Worm (Caenorhabditis elegans) whole organism, dauer: ENCODE results near the gene msp-77.
"Not testable (repeated sequence)": the region's sequence is repeated elsewhere in the genome, so short reads cannot be mapped to it uniquely, and the experiment has no call there.

Experiments used
- unc-62 ChIP-seq: sonication (generic microtip); optimal IDR thresholded peaks from 2 replicates; lab custom pipeline; 2017; ENCODE audit warnings: missing biosample characterization, missing genetic modification reagents, missing genetic modification characterization

The msp-77 gene

ce11 chrIV:9894331-9894730, at the start of gene msp-77:
Gene msp-77, plus strand, starts transcription at chrIV:9894631.
- not testable (repeated sequence) for TF ChIP-seq unc-62 (GFP tag; lab: Kevin White, UChicago)

- no peak for TF ChIP-seq unc-62 (GFP tag; lab: Kevin White, UChicago)
Observed at ce11 chrIV:9846574-9846973, 47.9 kb upstream of the msp-77 start, which contains the start of gene K07F5.6. Gene K07F5.6, minus strand, starts transcription at chrIV:9846674.

DNA sequence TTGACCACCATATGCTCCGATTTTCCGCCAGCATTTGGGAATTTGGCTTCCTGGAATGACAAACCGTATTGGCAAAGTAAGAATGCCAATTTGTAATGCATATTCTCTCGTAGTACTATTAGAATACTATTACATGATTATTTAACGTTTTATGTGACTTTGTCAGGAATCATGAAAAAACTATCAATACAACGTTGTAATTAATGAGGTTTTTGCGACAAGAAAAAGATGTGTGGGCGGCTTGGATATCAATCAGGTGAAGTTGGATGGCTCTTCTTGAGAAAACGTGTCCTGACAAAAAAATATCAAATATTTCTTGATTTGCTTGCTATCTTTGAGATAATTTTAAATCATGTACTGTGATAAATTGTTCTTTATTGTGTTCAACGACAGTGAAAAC, 46.4 kb upstream of the msp-77 start, which contains the start of gene K07F5.7:
Gene K07F5.7, minus strand, starts transcription at position 101 of the 400 bp plus-strand sequence.
- TF ChIP-seq unc-62 (GFP tag; lab: Kevin White, UChicago), result no peak

- TF ChIP-seq unc-62 (GFP tag; lab: Kevin White, UChicago), result no peak
Observed at ce11 chrIV:9849624-9850023, 44.8 kb upstream of the msp-77 start, which contains the start of gene K07F5.8. Gene K07F5.8, minus strand, starts transcription at chrIV:9849724.

DNA sequence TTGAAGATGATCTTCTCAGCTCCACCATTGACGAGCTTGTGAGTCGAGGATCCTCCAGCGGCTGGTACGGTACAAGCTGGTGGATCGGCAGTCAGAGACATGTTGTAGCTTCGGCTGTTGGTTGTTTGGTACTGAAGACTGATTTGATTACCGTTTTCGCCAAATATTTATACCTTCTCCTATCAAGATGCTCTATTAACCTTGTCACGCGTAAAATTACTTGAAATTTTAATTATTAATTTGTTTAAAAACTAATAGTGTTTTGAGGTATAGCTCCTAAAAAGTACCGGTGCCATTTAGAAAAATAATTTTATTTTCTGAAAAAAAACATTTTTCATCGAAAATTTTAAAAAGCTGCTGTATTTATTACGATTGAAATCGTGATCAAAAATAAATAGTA, 43.5 kb upstream of the msp-77 start, which contains the start of gene ssp-10:
Gene ssp-10, minus strand, starts transcription at position 101 of the 400 bp plus-strand sequence.
- no peak for TF ChIP-seq unc-62 (GFP tag; lab: Kevin White, UChicago)

- no peak for TF ChIP-seq unc-62 (GFP tag; lab: Kevin White, UChicago)
Observed at ce11 chrIV:9852250-9852649, 42.2 kb upstream of the msp-77 start, which contains the start of gene ssq-1. Gene ssq-1, plus strand, starts transcription at chrIV:9852550.

DNA sequence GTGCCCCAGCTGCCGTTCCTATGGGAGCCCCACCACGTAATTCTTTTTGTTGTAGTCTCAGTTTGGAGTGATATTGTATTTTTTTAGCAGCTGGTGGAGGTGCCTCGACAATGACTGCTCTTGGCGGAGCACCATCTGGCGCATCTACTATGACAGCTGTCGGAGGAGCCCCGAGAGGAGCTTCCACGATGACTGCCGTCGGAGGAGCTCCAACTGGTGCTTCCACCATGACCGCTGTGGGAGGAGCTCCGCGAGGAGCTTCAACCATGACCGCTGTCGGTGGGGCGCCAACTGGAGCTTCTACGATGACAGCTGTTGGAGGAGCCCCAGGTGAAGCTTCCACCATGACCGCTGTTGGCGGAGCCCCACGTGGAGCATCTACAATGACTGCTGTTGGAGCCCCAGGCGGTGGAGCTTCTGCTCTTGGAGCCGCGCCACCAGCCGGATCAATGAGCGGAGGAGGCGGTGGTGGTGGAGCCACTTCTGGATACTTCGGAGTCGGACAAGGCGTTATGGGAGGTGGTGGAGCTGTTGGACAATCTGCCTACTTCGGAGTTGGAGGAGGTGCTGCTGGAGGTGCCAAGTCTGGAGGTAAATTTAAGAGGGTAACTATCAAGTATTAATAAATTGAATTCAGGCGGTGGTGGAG, 41.5 kb upstream of the msp-77 start:
- no peak for TF ChIP-seq unc-62 (GFP tag; lab: Kevin White, UChicago)

DNA sequence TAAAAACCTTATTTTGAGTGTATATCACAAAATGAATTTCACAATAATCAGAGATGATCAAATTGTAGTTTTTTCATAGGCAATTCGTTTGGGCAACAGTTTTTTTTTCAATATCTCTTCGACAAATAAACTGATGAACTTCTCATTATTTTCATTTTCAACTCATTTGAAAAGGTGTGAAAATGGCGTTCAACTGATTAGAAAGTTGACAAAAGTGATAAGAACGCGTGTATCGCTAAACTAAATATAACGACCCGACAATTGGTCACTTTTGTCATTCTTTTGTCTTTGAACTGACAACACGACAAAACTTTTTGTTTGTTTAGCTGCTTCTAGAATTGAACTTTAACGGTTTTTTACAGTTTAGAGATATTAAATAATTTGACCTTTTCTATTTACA, 39.5 kb upstream of the msp-77 start:
- no peak for TF ChIP-seq unc-62 (GFP tag; lab: Kevin White, UChicago)

DNA sequence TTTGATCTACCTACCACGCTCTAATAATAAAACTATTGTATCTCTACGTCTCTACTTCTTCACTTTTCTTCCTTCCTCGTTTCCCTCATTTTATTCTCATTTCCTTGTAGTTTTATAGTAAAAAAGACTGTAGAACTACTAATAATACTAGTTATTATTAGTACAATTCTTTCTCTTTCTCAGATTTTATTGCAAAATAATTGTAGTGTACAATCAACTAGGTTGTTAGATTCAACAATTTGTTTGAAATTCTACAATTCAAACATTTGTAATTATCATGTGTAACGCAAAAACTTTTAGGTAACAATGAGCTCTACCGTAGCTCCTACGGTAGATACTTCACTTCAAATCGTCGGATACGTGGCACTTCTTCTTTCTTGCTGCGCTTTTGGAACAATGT, 38.7 kb upstream of the msp-77 start, which contains the start of gene K07F5.12:
Gene K07F5.12, plus strand, starts transcription at position 301 of the 400 bp plus-strand sequence.
- no peak for TF ChIP-seq unc-62 (GFP tag; lab: Kevin White, UChicago)

DNA sequence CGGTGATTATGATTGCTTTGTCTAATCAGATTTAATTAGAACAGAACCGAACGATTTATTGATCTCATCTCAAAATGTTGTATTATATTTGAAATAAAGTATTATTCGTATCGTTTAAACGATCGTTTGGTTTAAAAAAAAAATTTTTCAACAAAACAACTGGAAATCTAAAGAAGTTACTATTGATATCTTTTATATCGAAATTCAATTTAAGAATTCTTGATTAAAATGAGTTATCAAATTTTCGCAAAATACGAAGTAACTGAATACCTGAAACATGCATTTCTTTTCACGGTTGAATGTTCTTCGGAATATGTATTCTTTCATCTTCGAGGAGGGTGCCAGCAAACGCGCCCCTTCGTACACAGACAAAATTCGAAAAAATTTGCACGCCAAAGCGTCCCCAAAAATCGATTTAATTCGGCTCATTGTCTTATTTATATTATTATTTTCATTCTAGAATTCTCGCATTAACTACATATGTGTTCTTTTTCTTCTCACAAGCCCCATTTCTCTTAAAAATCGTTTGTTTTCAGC, 36.4 kb upstream of the msp-77 start, which contains the start of gene npp-1:
Gene npp-1, plus strand, starts transcription at position 537 of the 537 bp plus-strand sequence.
- no peak for TF ChIP-seq unc-62 (GFP tag; lab: Kevin White, UChicago)

DNA sequence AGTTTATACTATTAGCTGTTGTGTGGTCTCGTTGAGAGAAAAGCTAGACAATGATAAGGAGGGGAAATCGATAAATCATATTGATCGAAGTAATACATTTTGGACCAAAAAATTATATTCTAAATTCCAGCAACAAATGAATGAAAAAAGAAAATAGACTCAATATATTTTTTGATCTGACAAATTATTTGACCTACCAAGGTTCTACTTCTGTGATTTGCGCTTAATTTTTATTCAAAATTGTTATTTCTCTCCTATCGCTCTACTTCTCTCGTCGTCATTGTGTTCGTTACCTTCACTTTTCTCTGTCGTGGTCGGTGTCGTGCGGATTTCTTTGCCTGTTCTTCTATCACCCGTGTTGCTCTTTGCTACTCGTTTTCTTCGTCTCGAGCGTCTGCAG, 35.5 kb upstream of the msp-77 start:
- TF ChIP-seq unc-62 (GFP tag; lab: Kevin White, UChicago), result no peak

ce11 chrIV:9861921-9862320, 32.5 kb upstream of the msp-77 start, which contains the start of gene K07F5.14:
Gene K07F5.14, plus strand, starts transcription at chrIV:9862221.
- no peak for TF ChIP-seq unc-62 (GFP tag; lab: Kevin White, UChicago)

DNA sequence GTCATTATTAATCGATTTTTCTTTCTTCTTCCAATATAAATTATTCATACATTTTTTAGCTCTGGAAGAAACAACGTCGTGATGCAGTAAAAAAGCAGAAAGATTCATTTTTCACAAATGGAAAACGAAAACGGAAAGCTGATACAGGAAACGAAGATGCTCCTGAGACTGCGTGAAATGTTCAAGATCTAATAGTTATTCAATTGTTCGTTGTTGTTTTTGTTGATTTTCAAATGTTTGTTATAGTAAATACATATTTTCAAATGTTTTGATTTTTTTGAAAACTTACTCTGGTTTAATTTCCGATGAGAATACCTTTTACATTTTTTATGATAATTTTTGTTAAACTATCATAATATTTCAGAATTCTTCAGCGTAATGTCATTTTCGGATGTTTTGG, 30.6 kb upstream of the msp-77 start, which contains the start of gene K07F5.16:
Gene K07F5.16, plus strand, starts transcription at position 301 of the 400 bp plus-strand sequence.
- no peak for TF ChIP-seq unc-62 (GFP tag; lab: Kevin White, UChicago)

DNA sequence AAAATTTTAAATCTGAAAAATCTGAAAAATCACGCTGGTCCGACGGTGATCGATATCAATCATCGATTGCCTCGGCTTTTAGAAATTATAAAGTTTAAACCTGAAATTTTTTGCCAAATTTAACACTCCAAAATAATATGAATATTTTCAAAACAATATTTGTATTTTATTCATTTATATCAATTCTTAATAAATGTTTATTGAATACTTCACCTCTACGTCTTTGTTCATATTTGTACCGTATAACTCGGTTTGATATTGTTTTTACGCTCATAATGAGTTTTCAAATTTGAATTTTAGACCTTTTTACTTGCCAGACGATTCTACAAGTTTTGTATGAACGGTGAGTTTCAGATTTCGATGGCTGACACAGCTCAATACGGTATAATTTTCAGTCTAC, 29.7 kb upstream of the msp-77 start, which contains the start of the genes K07F5.15 and K07F5.22:
Gene K07F5.15, plus strand, starts transcription at position 301 of the 400 bp plus-strand sequence.
Gene K07F5.22, plus strand, starts transcription at position 301 of the 400 bp plus-strand sequence.
- TF ChIP-seq unc-62 (GFP tag; lab: Kevin White, UChicago), result no peak

DNA sequence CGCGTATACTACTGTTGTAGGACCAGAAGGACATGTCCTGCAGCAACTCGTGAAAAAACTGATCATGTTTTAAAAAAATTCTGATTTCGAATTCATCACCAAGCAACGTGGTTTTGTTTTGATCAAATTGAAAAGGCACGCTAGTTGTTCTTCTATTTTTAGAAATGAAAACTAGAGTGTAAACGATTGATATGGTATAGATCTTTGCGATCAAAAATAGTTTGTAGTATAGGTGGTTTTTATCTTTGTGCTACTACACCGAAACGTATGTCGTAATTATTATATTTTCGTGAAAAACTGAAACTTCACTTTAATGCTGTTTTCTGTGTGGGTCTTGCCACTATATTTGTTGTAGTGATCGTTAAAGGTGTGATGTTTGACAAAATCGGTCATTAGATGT, 27.6 kb upstream of the msp-77 start:
- TF ChIP-seq unc-62 (GFP tag; lab: Kevin White, UChicago), result no peak

DNA sequence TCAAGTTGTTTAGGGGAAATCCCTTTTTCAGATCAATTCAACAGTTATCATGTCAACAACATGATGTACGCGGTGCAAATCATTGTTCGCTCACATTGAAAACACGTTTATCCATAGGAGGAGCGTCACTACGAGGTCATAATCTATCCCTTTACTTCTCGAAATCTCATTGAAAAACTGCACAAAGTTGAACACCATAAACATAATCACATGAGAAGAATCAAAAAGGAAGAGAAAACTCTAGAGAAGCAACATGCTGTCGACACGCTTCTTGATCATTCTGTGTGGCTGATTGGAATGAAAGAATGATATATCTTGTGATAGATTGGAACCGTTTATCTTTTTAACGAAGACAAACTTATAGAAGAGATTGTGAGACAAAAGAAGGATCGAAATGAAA, 26.5 kb upstream of the msp-77 start:
- TF ChIP-seq unc-62 (GFP tag; lab: Kevin White, UChicago), result no peak
